Fruit fly (Drosophila melanogaster) whole organism, prepupa: ENCODE measurements around the gene CG42747.
A peak's percentile ranks its signal among the peaks of the same experiment; 100 is the strongest.

Experiments used
- CG10631 ChIP-seq: fragments of 200-800 bp; sonication (Bioruptor generic); optimal IDR thresholded peaks from 2 replicates; lab custom pipeline; 2016; ENCODE audit warnings: missing biosample characterization, missing genetic modification characterization
- CG11762 ChIP-seq: fragments of 200-800 bp; sonication (Bioruptor generic); optimal IDR thresholded peaks from 3 replicates; lab custom pipeline; 2016; ENCODE audit warnings: missing biosample characterization, missing genetic modification characterization; ENCODE audit not compliant: insufficient read depth
- CG11902 ChIP-seq: fragments of 200-800 bp; sonication (Bioruptor generic); optimal IDR thresholded peaks from 3 replicates; lab custom pipeline; 2016; ENCODE audit warnings: missing biosample characterization, missing genetic modification characterization
- CG16779 ChIP-seq: fragments of 200-800 bp; sonication (Bioruptor generic); optimal IDR thresholded peaks from 3 replicates; lab custom pipeline; 2017; ENCODE audit warnings: missing biosample characterization, mild to moderate bottlenecking, missing genetic modification characterization
- CG6854 ChIP-seq: fragments of 200-800 bp; sonication (Bioruptor generic); optimal IDR thresholded peaks from 2 replicates; lab custom pipeline; 2017; ENCODE audit warnings: missing biosample characterization, mild to moderate bottlenecking, missing genetic modification characterization
- CG7368 ChIP-seq: fragments of 200-800 bp; sonication (Bioruptor generic); optimal IDR thresholded peaks from 3 replicates; lab custom pipeline; 2016; ENCODE audit warnings: missing biosample characterization, missing genetic modification characterization
- OdsH ChIP-seq: fragments of 200-800 bp; sonication (Bioruptor generic); optimal IDR thresholded peaks from 3 replicates; lab custom pipeline; 2016; ENCODE audit warnings: missing biosample characterization, missing genetic modification characterization

- TF ChIP-seq CG10631 (GFP tag; lab: Kevin White, UChicago) (peak; percentile 86), CG11902 (GFP tag; lab: Kevin White, UChicago) (peak; percentile 70), CG11762 (peak; percentile 84), CG7368 (peak; percentile 66), OdsH (GFP tag; lab: Kevin White, UChicago) (peak; percentile 81), CG6854 (GFP tag; lab: Kevin White, UChicago) (peak; percentile 44), CG16779 (tag; lab: Kevin White, UChicago) (peak; percentile 74)
Observed at dm6 chr3L:6392443-6392842, 7.9 kb upstream of the CG42747 start.
